Worm (Caenorhabditis elegans) whole organism, late embryonic: Measurements from ENCODE around the gene ZC53.2.

ENCODE experiments used
- C08G9.2 ChIP-seq: sonication (generic microtip); optimal IDR thresholded peaks from 2 replicates; lab custom pipeline; 2016; ENCODE audit warnings: mild to moderate bottlenecking, missing genetic modification characterization, moderate library complexity, missing compliant biosample characterization
- K02D7.2 ChIP-seq: sonication (generic microtip); optimal IDR thresholded peaks from 2 replicates; lab custom pipeline; 2017; ENCODE audit warnings: mild to moderate bottlenecking, missing genetic modification characterization, missing compliant biosample characterization
- T23F11.4 ChIP-seq: fragments of 200-800 bp; sonication (Bioruptor generic); optimal IDR thresholded peaks from 2 replicates; lab custom pipeline; 2018; ENCODE audit warnings: mild to moderate bottlenecking, missing genetic modification characterization, missing compliant biosample characterization
- Y22D7AL.16 ChIP-seq: sonication (generic microtip); optimal IDR thresholded peaks from 2 replicates; lab custom pipeline; 2016; ENCODE audit warnings: missing genetic modification characterization, missing compliant biosample characterization
- ceh-14 ChIP-seq: sonication (generic microtip); optimal IDR thresholded peaks from 2 replicates; lab custom pipeline; 2016; ENCODE audit warnings: missing genotype, missing genetic modification characterization, missing compliant biosample characterization
- ceh-24 ChIP-seq: sonication (generic microtip); optimal IDR thresholded peaks from 2 replicates; lab custom pipeline; 2016; ENCODE audit warnings: mild to moderate bottlenecking, missing genetic modification characterization, missing compliant biosample characterization
- ceh-31 ChIP-seq: sonication (generic microtip); optimal IDR thresholded peaks from 2 replicates; lab custom pipeline; 2016; ENCODE audit warnings: missing genetic modification characterization, missing compliant biosample characterization
- ceh-34 ChIP-seq: sonication (generic microtip); optimal IDR thresholded peaks from 2 replicates; lab custom pipeline; 2016; ENCODE audit warnings: mild to moderate bottlenecking, missing genetic modification characterization, missing compliant biosample characterization
- che-1 ChIP-seq: sonication (generic microtip); optimal IDR thresholded peaks from 2 replicates; lab custom pipeline; 2016; ENCODE audit warnings: mild to moderate bottlenecking, missing genetic modification characterization, missing compliant biosample characterization
- dmd-4 ChIP-seq: sonication (generic microtip); optimal IDR thresholded peaks from 2 replicates; lab custom pipeline; 2016; ENCODE audit warnings: borderline replicate concordance, missing genetic modification characterization, missing compliant biosample characterization
- dve-1 ChIP-seq: sonication (generic microtip); optimal IDR thresholded peaks from 2 replicates; lab custom pipeline; 2017; ENCODE audit warnings: antibody characterized with exemption, mild to moderate bottlenecking, missing genetic modification characterization, missing compliant biosample characterization
- elt-2 ChIP-seq: sonication (generic microtip); optimal IDR thresholded peaks from 2 replicates; lab custom pipeline; 2016; ENCODE audit warnings: missing genetic modification reagents, missing genetic modification characterization, missing compliant biosample characterization
- elt-4 ChIP-seq: sonication (generic microtip); optimal IDR thresholded peaks from 2 replicates; lab custom pipeline; 2016; ENCODE audit warnings: missing genetic modification characterization, missing compliant biosample characterization
- ets-4 ChIP-seq: sonication (generic microtip); optimal IDR thresholded peaks from 2 replicates; lab custom pipeline; 2016; ENCODE audit warnings: missing genetic modification characterization, missing compliant biosample characterization
- eyg-1 ChIP-seq: sonication (generic microtip); optimal IDR thresholded peaks from 2 replicates; lab custom pipeline; 2016; ENCODE audit warnings: missing genotype, missing genetic modification characterization, missing compliant biosample characterization
- fax-1 ChIP-seq: sonication (generic microtip); optimal IDR thresholded peaks from 2 replicates; lab custom pipeline; 2016; ENCODE audit warnings: missing genotype, missing genetic modification characterization, missing compliant biosample characterization
- fkh-6 ChIP-seq: sonication (generic microtip); optimal IDR thresholded peaks from 2 replicates; lab custom pipeline; 2016; ENCODE audit warnings: missing genetic modification characterization, missing compliant biosample characterization
- gmeb-2 ChIP-seq: sonication (generic microtip); optimal IDR thresholded peaks from 2 replicates; lab custom pipeline; 2016; ENCODE audit warnings: missing genetic modification characterization, inconsistent platforms, missing compliant biosample characterization
- hlh-30 ChIP-seq: sonication (generic microtip); optimal IDR thresholded peaks from 2 replicates; lab custom pipeline; 2017; ENCODE audit warnings: antibody characterized with exemption, missing genetic modification characterization, missing compliant biosample characterization; ENCODE audit not compliant: insufficient read depth
- hlh-6 ChIP-seq: sonication (generic microtip); optimal IDR thresholded peaks from 2 replicates; lab custom pipeline; 2016; ENCODE audit warnings: missing genotype, missing genetic modification characterization, missing compliant biosample characterization
- lim-6 ChIP-seq: sonication (generic microtip); optimal IDR thresholded peaks from 2 replicates; lab custom pipeline; 2016; ENCODE audit warnings: missing genetic modification characterization, missing compliant biosample characterization
- lin-11 ChIP-seq: fragments of 200-800 bp; sonication (Bioruptor generic); optimal IDR thresholded peaks from 2 replicates; lab custom pipeline; 2018; ENCODE audit warnings: mild to moderate bottlenecking, missing genetic modification characterization, missing compliant biosample characterization
- mec-3 ChIP-seq: sonication (generic microtip); optimal IDR thresholded peaks from 2 replicates; lab custom pipeline; 2016; ENCODE audit warnings: borderline replicate concordance, missing genetic modification characterization, missing compliant biosample characterization
- nhr-232 ChIP-seq: sonication (generic microtip); optimal IDR thresholded peaks from 2 replicates; lab custom pipeline; 2016; ENCODE audit warnings: missing genetic modification characterization, missing compliant biosample characterization
- odd-2 ChIP-seq: sonication (generic microtip); optimal IDR thresholded peaks from 2 replicates; lab custom pipeline; 2017; ENCODE audit warnings: antibody characterized with exemption, mild to moderate bottlenecking, missing genetic modification characterization, missing compliant biosample characterization
- pat-9 ChIP-seq: fragments of 200-800 bp; sonication (Bioruptor generic); optimal IDR thresholded peaks from 2 replicates; lab custom pipeline; 2018; ENCODE audit warnings: mild to moderate bottlenecking, missing genetic modification characterization, moderate library complexity, missing compliant biosample characterization
- pax-1 ChIP-seq: fragments of 150-350 bp; optimal IDR thresholded peaks from 2 replicates; lab custom pipeline; 2014; ENCODE audit warnings: missing biosample characterization, missing genetic modification characterization
- pha-2 ChIP-seq: sonication (generic microtip); optimal IDR thresholded peaks from 2 replicates; lab custom pipeline; 2017; ENCODE audit warnings: mild to moderate bottlenecking, missing genetic modification characterization, missing compliant biosample characterization
- pha-4 ChIP-seq: fragments of 150-350 bp; optimal IDR thresholded peaks from 2 replicates; lab custom pipeline; 2018; ENCODE audit warnings: missing biosample characterization, missing genetic modification reagents, missing genetic modification characterization
- ref-2 ChIP-seq: sonication (generic microtip); optimal IDR thresholded peaks from 2 replicates; lab custom pipeline; 2016; ENCODE audit warnings: missing genetic modification characterization, missing compliant biosample characterization
- rnt-1 ChIP-seq: sonication (generic microtip); optimal IDR thresholded peaks from 2 replicates; lab custom pipeline; 2016; ENCODE audit warnings: missing genetic modification characterization, missing compliant biosample characterization
- sdc-2 ChIP-seq: sonication (generic microtip); optimal IDR thresholded peaks from 2 replicates; lab custom pipeline; 2016; ENCODE audit warnings: missing genotype, missing genetic modification characterization, missing compliant biosample characterization
- sox-2 ChIP-seq: fragments of 200-800 bp; sonication (Bioruptor generic); IDR thresholded peaks from 2 replicates; pipeline ENCODE4 v1.3.6; 2022; ENCODE audit warnings: missing genetic modification reagents, missing genetic modification characterization, missing compliant biosample characterization
- sox-4 ChIP-seq: sonication (generic microtip); optimal IDR thresholded peaks from 2 replicates; lab custom pipeline; 2017; ENCODE audit warnings: mild to moderate bottlenecking, missing genetic modification characterization, inconsistent platforms, missing compliant biosample characterization
- syd-9 ChIP-seq: sonication (generic microtip); optimal IDR thresholded peaks from 2 replicates; lab custom pipeline; 2016; ENCODE audit warnings: mild to moderate bottlenecking, missing genetic modification characterization, moderate library complexity, missing compliant biosample characterization
- tbx-7 ChIP-seq: sonication (generic microtip); optimal IDR thresholded peaks from 2 replicates; lab custom pipeline; 2016; ENCODE audit warnings: missing genotype, missing genetic modification characterization, missing compliant biosample characterization
- ttx-3 ChIP-seq: sonication (generic microtip); optimal IDR thresholded peaks from 2 replicates; lab custom pipeline; 2016; ENCODE audit warnings: missing genetic modification reagents, missing genetic modification characterization, missing compliant biosample characterization
- unc-3 ChIP-seq, 2 experiments: fragments of 200-800 bp in 1 of 2; sonication (Bioruptor generic) in 1 of 2; sonication (generic microtip) in 1 of 2; conservative IDR thresholded peaks in 1 of 2; optimal IDR thresholded peaks in 1 of 2; 2 replicates each; pipeline versions ENCODE4 v1.3.6 to Lab custom; 2016 to 2022; ENCODE audit warnings: missing compliant biosample characterization in 2 of 2, missing genetic modification characterization in 2 of 2, missing genetic modification reagents in 1 of 2
- unc-42 ChIP-seq: sonication (generic microtip); optimal IDR thresholded peaks from 2 replicates; lab custom pipeline; 2016; ENCODE audit warnings: missing genotype, missing genetic modification characterization, missing compliant biosample characterization
- unc-86 ChIP-seq: sonication (generic microtip); optimal IDR thresholded peaks from 2 replicates; lab custom pipeline; 2016; ENCODE audit warnings: missing genetic modification characterization, missing compliant biosample characterization
- zip-5 ChIP-seq: sonication (generic microtip); optimal IDR thresholded peaks from 2 replicates; lab custom pipeline; 2016; ENCODE audit warnings: missing genetic modification characterization, missing compliant biosample characterization
- ztf-16 ChIP-seq: sonication (generic microtip); optimal IDR thresholded peaks from 2 replicates; lab custom pipeline; 2017; ENCODE audit warnings: missing genetic modification characterization, missing compliant biosample characterization

ZC53.2 gene

DNA sequence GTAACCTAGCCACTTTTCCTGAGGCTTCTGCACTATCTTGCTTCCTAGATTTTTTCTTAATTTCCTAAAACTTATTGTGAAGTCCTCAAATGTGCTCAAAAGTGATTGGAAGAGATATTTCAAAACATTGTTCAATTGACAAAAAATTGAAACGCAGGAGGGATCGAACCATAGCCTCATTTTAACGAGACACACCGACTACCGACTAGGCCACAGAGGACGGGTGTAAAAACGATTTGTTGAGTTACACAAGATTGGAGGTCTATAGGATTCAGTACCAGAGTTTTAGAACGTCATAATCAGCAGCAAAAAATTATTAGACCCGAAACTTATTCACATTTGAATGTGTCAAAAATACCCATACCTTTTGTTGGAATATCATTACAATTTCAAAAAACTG is 15.2 kb upstream of the ZC53.2 start:
- no peak for TF ChIP-seq unc-86 (tag; lab: Kevin White, UChicago)
- no peak for TF ChIP-seq hlh-6 (tag; lab: Kevin White, UChicago)

DNA sequence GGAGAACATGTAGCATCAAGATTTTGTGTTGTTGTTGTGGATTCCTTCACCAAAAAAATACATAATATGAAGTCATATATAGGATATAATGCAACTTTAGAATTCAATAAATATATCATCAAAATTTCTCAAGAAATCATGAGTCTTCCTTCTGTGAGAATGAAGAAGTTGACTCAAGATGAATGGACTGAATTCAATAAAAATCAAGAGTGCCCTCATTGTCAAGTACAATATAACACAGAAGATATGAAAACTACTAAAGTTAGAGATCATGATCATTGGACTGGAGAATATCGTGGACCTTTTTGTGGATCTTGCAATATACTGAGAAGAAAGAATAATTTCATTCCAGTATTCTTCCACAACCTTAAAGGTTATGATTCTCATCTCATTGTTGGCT is 11.4 kb upstream of the ZC53.2 start:
- no peak for TF ChIP-seq nhr-232
- TF ChIP-seq dmd-4 (tag; lab: Kevin White, UChicago) = no peak
- TF ChIP-seq ref-2 (tag; lab: Kevin White, UChicago) = no peak
- TF ChIP-seq elt-4 = no peak
- TF ChIP-seq ttx-3 = no peak

DNA sequence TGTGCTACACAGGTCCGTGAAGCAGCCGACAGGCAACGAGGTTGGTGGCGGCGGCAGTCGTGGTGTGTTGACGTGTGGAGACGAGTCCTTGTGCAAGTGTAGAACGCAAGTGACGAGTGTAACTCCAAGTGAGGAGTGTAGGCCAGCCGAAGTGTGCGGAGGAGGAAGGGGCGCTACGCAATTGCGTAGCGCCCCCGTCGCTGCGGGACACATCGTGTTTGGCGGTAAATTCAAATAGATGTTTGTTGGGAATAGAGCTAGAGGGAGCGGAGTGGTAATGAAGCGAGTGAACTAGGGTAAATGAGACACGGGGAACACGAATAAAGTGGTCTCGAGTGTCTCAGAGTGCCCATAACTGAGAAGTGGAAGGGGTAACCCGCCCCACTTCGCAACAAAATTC is 9.5 kb upstream of the ZC53.2 start:
- TF ChIP-seq sdc-2 (tag; lab: Kevin White, UChicago) = peak; percentile 9

DNA sequence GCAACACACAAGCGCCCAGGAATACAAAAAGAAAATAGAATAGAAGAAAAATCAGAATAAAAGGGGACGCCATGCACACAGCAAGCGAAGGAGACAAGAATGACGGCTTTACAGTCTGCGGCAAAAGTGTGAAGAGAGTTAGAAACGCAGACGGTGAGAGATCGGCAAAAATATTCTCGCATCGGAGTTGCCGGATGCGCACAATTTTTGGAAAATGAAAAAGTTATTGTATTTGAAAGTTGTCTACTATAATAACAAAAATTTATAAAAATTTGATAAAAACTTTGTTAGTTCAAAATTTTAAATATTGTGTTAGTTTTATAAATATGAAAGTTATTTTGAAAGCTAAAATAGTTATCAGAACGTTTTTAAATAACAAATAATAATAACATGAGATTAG is 1.7 kb downstream of the ZC53.2 start, which contains the start of gene ZC53.22:
ZC53.22 (minus strand) TSS at position 101 of the 400 bp plus-strand sequence.
- TF ChIP-seq unc-3 (GFP tag; conservative IDR thresholded peaks at IDR 0.05; lab: Robert Waterston, UW) (no peak), unc-3 (tag; optimal IDR thresholded peaks at IDR 0.05; lab: Kevin White, UChicago) (no peak), elt-4 (no peak), fax-1 (tag; lab: Kevin White, UChicago) (no peak), fkh-6 (tag; lab: Kevin White, UChicago) (no peak), ets-4 (no peak), odd-2 (no peak), mec-3 (tag; lab: Kevin White, UChicago) (no peak), C08G9.2 (no peak), pha-4 (tag; lab: Kevin White, UChicago) (no peak), sox-4 (tag; lab: Kevin White, UChicago) (no peak), gmeb-2 (tag; lab: Kevin White, UChicago) (no peak), hlh-30 (tag; lab: Kevin White, UChicago) (no peak), lin-11 (tag; lab: Kevin White, UChicago) (no peak), sdc-2 (tag; lab: Kevin White, UChicago) (no peak), ttx-3 (no peak), lim-6 (tag; lab: Kevin White, UChicago) (no peak), K02D7.2 (tag; lab: Kevin White, UChicago) (no peak)

DNA sequence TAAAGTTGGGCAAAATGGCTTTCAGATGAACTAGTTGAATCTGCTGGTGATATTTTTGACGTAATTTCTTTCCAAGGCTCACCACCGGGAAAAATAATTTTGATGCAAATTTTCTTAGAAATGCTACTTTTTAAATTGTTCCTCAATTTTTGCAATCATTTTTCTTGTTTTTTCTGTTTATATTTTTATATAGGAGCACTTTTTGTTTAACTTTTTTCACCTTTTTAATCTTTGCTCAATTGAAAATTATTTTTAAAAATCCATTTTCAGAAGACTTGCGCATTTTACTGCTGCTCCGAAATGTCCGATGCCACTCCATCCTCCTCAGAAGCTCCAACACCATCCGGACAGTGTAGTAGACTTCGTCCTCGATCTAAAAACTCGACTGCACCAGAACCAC is 6.9 kb downstream of the ZC53.2 start, which contains the start of gene dot-1.5:
dot-1.5 (plus strand) TSS at position 301 of the 400 bp plus-strand sequence.
- TF ChIP-seq unc-86 (tag; lab: Kevin White, UChicago) (no peak), pax-1 (tag; lab: Kevin White, UChicago) (no peak), sox-2 (GFP tag; lab: Robert Waterston, UW) (no peak), eyg-1 (no peak), syd-9 (tag; lab: Kevin White, UChicago) (no peak), ceh-24 (no peak), lim-6 (tag; lab: Kevin White, UChicago) (no peak), C08G9.2 (no peak), Y22D7AL.16 (tag; lab: Kevin White, UChicago) (no peak), fkh-6 (tag; lab: Kevin White, UChicago) (no peak), ets-4 (no peak), ceh-14 (no peak), K02D7.2 (tag; lab: Kevin White, UChicago) (no peak), tbx-7 (tag; lab: Kevin White, UChicago) (no peak), unc-42 (no peak)

DNA sequence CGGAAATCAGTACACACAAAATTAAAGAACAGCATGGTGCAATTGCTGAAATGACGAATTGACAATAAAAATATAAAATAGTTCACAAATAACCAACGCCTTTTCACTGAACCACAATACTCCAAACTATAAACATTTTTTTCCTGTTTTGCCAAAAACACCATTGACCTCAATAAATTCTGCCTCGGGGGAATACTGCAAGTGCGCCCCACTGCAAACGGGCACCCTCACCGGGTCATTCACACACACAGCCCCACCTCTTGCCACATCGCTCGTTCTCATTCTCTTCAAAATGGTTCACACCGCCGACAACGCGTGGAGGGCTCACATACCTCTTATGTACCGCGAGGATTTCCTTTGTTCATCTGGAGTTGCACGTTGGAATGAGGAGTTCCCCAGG is 9.0 kb downstream of the ZC53.2 start, which contains the start of gene rgs-9:
rgs-9 (plus strand) TSS at position 237 of the 400 bp plus-strand sequence.
- no peak for TF ChIP-seq che-1 (tag; lab: Kevin White, UChicago)
- no peak for TF ChIP-seq lin-11 (tag; lab: Kevin White, UChicago)
- TF ChIP-seq pha-4 (tag; lab: Kevin White, UChicago) = no peak
- no peak for TF ChIP-seq pat-9 (tag; lab: Kevin White, UChicago)
- no peak for TF ChIP-seq T23F11.4 (GFP tag; lab: Kevin White, UChicago)
- no peak for TF ChIP-seq zip-5 (tag; lab: Kevin White, UChicago)
- TF ChIP-seq lim-6 (tag; lab: Kevin White, UChicago) = no peak
- TF ChIP-seq elt-2 (tag; lab: Kevin White, UChicago) = no peak
- TF ChIP-seq pha-2 (tag; lab: Kevin White, UChicago) = no peak
- no peak for TF ChIP-seq dve-1 (tag; lab: Kevin White, UChicago)
- TF ChIP-seq unc-3 (GFP tag; conservative IDR thresholded peaks at IDR 0.05; lab: Robert Waterston, UW) = no peak
- no peak for TF ChIP-seq unc-3 (tag; optimal IDR thresholded peaks at IDR 0.05; lab: Kevin White, UChicago)
- TF ChIP-seq rnt-1 (tag; lab: Kevin White, UChicago) = no peak
- no peak for TF ChIP-seq tbx-7 (tag; lab: Kevin White, UChicago)
- no peak for TF ChIP-seq sox-2 (GFP tag; lab: Robert Waterston, UW)
- no peak for TF ChIP-seq mec-3 (tag; lab: Kevin White, UChicago)
- TF ChIP-seq ceh-31 = no peak
- no peak for TF ChIP-seq ets-4
- TF ChIP-seq ceh-34 (tag; lab: Kevin White, UChicago) = no peak
- no peak for TF ChIP-seq ztf-16 (tag; lab: Kevin White, UChicago)
- TF ChIP-seq, all 69 proteins: peak for 0
